Worm (Caenorhabditis elegans) whole organism, L1 larva: ENCODE results near the gene K03B4.4.

Source experiments
- lin-15B ChIP-seq: fragments of 150-350 bp; sonication (generic microtip); optimal IDR thresholded peaks from 3 replicates; lab custom pipeline; 2014; ENCODE audit warnings: missing biosample characterization, missing genetic modification characterization
- mep-1 ChIP-seq: fragments of 150-350 bp; optimal IDR thresholded peaks from 2 replicates; lab custom pipeline; 2014; ENCODE audit warnings: missing biosample characterization, missing genetic modification characterization
- sox-4 ChIP-seq: sonication (generic microtip); optimal IDR thresholded peaks from 2 replicates; lab custom pipeline; 2016; ENCODE audit warnings: missing genetic modification characterization, missing compliant biosample characterization
- unc-130 ChIP-seq: fragments of 150-350 bp; optimal IDR thresholded peaks from 2 replicates; lab custom pipeline; 2017; ENCODE audit warnings: missing biosample characterization, missing genetic modification characterization, inconsistent platforms
- unc-62 ChIP-seq: fragments of 150-350 bp; optimal IDR thresholded peaks from 2 replicates; lab custom pipeline; 2014; ENCODE audit warnings: missing biosample characterization, missing genetic modification reagents, missing genetic modification characterization
- ztf-4 ChIP-seq: fragments of 150-350 bp; optimal IDR thresholded peaks from 2 replicates; lab custom pipeline; 2014; ENCODE audit warnings: missing biosample characterization, missing genetic modification characterization

DNA sequence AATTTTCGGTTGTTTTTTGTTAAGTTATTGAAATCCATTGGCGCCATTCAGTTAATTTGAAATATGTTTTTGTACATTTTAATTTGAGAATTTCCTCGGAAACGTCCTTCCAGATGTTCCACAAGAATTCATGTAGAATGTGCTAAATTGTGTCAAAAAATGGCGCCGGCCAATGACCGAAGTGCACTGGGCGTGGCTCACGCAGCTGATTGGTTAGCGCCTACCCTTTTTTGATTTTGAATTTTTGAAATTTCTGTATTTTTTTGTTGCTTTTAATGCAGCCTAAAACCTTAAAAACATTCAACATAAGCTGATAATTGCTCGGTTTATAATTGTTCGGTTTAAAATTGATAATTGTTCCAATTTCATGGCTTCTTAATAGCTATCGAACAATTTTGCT lies 5.0 kb upstream of the K03B4.4 start:
- TF ChIP-seq ztf-4 (tag; lab: Kevin White, UChicago) (no peak), mep-1 (tag; lab: Kevin White, UChicago) (no peak), sox-4 (tag; lab: Kevin White, UChicago) (no peak), lin-15B (tag; lab: Kevin White, UChicago) (no peak), unc-62 (GFP tag; lab: Kevin White, UChicago) (no peak), unc-130 (tag; lab: Kevin White, UChicago) (no peak)
